Fruit fly (Drosophila melanogaster) ovary, adult (tissue): ENCODE results near the gene Arl1.
A peak's percentile ranks its signal among the peaks of the same experiment; 100 is the strongest.

Source experiments
- CG17801 ChIP-seq: fragments of 200-800 bp; optimal IDR thresholded peaks from 2 replicates; lab custom pipeline; 2019; ENCODE audit warnings: missing biosample characterization, mild to moderate bottlenecking, missing genetic modification characterization, moderate library complexity; ENCODE audit not compliant: partially characterized antibody

The Arl1 gene

dm6 chr3L:15979240-15979639, 3.7 kb upstream of the Arl1 start:
- no peak for TF ChIP-seq CG17801

dm6 chr3L:15979912-15980311, 3.0 kb upstream of the Arl1 start, which contains the start of gene CG17027:
CG17027 (plus strand) TSS chr3L:15980100.
- no peak for TF ChIP-seq CG17801

- no peak for TF ChIP-seq CG17801
Observed at dm6 chr3L:15981403-15981802, 1.5 kb upstream of the Arl1 start.

dm6 chr3L:15982148-15982547, 787 bp upstream of the Arl1 start:
- TF ChIP-seq CG17801 = no peak

dm6 chr3L:15987635-15988034, 4.7 kb downstream of the Arl1 start, which contains the start of gene PolD1:
PolD1 (minus strand) TSS chr3L:15987815.
- no peak for TF ChIP-seq CG17801

dm6 chr3L:15988039-15988546, 5.2 kb downstream of the Arl1 start, which contains the start of gene Hip14:
Hip14 (plus strand) TSS chr3L:15988236.
- peak; percentile 37 for TF ChIP-seq CG17801

dm6 chr3L:15996019-15996418, 13.1 kb downstream of the Arl1 start:
- TF ChIP-seq CG17801 = no peak

- no peak for TF ChIP-seq CG17801
Observed at dm6 chr3L:15998217-15998616, 15.3 kb downstream of the Arl1 start.

- TF ChIP-seq CG17801 = no peak
Observed at dm6 chr3L:15999358-16000005, 16.5 kb downstream of the Arl1 start.

dm6 chr3L:16001164-16001679, 18.3 kb downstream of the Arl1 start:
- TF ChIP-seq CG17801 = peak; percentile 56

dm6 chr3L:16002116-16002716, 19.3 kb downstream of the Arl1 start:
- TF ChIP-seq CG17801 = peak; percentile 25

dm6 chr3L:16004401-16005237, 21.7 kb downstream of the Arl1 start, which contains the start of the genes hzg and mRpS31:
hzg (minus strand) TSS chr3L:16004736.
mRpS31 (plus strand) TSS chr3L:16005193.
- peak; percentile 68 for TF ChIP-seq CG17801

dm6 chr3L:16010176-16010575, 27.2 kb downstream of the Arl1 start:
- no peak for TF ChIP-seq CG17801

dm6 chr3L:16011319-16012210, 28.6 kb downstream of the Arl1 start, which contains the start of gene mib1:
mib1 (minus strand) TSS chr3L:16011812.
- TF ChIP-seq CG17801 = peak; percentile 21

dm6 chr3L:16012315-16012950, 29.5 kb downstream of the Arl1 start:
- no peak for TF ChIP-seq CG17801
